Comparison of ENCODE assay signal across 4 worm cellular contexts in genomic region chrII:11723904-11724303, ce11.
A peak's percentile ranks its signal among the peaks of the same experiment; 100 is the strongest.
TF ChIP-seq lines count a peak whose summit lies in the region.

TSS of gene ldh-1 (plus strand) at chrII:11724204.

TF ChIP-seq in whole organism, L1 larva, 84 proteins besides CTCF, POLR2A, EP300 and RAD21:
- TF ChIP-seq ceh-82 (tag; optimal IDR thresholded peaks at IDR 0.05; lab: Kevin White, UChicago) (no peak), dsc-1 (tag; optimal IDR thresholded peaks at IDR 0.05; lab: Kevin White, UChicago) (peak; percentile 40)
TF ChIP-seq in whole organism, L1 larva: peak in this region for 1.

TF ChIP-seq in whole organism, L2 larva, 48 proteins besides CTCF, POLR2A, EP300 and RAD21:
- TF ChIP-seq nhr-129 (tag; optimal IDR thresholded peaks at IDR 0.05; lab: Kevin White, UChicago) (peak; percentile 77), ztf-4 (tag; optimal IDR thresholded peaks at IDR 0.05; lab: Kevin White, UChicago) (no peak)

TF ChIP-seq in whole organism, L4 larva, 104 proteins besides CTCF, POLR2A, EP300 and RAD21:
- TF ChIP-seq dmd-6 (GFP tag; IDR thresholded peaks at IDR 0.05; lab: Robert Waterston, UW) (no peak), daf-16 (GFP tag; optimal IDR thresholded peaks at IDR 0.05; lab: Kevin White, UChicago) (no peak), daf-16 (tag; optimal IDR thresholded peaks at IDR 0.05; lab: Kevin White, UChicago) (peak; percentile 24)

TF ChIP-seq in whole organism, mixed stage, embryonic, 35 proteins besides CTCF, POLR2A, EP300 and RAD21:
- TF ChIP-seq ces-1 (GFP tag; optimal IDR thresholded peaks at IDR 0.05; lab: Kevin White, UChicago) (peak; percentile 37), pha-4 (tag; optimal IDR thresholded peaks at IDR 0.05; lab: Kevin White, UChicago) (no peak)
